Worm (Caenorhabditis elegans) whole organism, early embryonic: Measurements from ENCODE around the gene T27E7.5.

Experiments used
- F13C5.2 ChIP-seq: sonication (generic microtip); optimal IDR thresholded peaks from 2 replicates; lab custom pipeline; 2017; ENCODE audit warnings: mild to moderate bottlenecking, missing genetic modification characterization, inconsistent platforms, missing compliant biosample characterization
- aly-1 ChIP-seq: sonication (generic microtip); optimal IDR thresholded peaks from 2 replicates; lab custom pipeline; 2016; ENCODE audit warnings: missing genetic modification characterization, missing compliant biosample characterization
- ama-1 ChIP-seq: fragments of 150-350 bp; optimal IDR thresholded peaks from 2 replicates; lab custom pipeline; 2014
- ceh-13 ChIP-seq: fragments of 200-800 bp; sonication (Bioruptor generic); optimal IDR thresholded peaks from 2 replicates; lab custom pipeline; 2018; ENCODE audit warnings: mild to moderate bottlenecking, missing genetic modification characterization, missing compliant biosample characterization
- ceh-36 ChIP-seq: sonication (generic microtip); optimal IDR thresholded peaks from 2 replicates; lab custom pipeline; 2016; ENCODE audit warnings: missing genetic modification characterization, inconsistent platforms, missing compliant biosample characterization
- flt-1 ChIP-seq: fragments of 200-800 bp; sonication (Bioruptor generic); IDR thresholded peaks from 2 replicates; pipeline ENCODE4 v1.3.6; 2022; ENCODE audit warnings: missing genetic modification characterization, missing compliant biosample characterization
- hmbx-1 ChIP-seq: sonication (generic microtip); optimal IDR thresholded peaks from 2 replicates; lab custom pipeline; 2016; ENCODE audit warnings: mild to moderate bottlenecking, missing genetic modification characterization, missing compliant biosample characterization
- hnd-1 ChIP-seq: sonication (generic microtip); optimal IDR thresholded peaks from 2 replicates; lab custom pipeline; 2016; ENCODE audit warnings: missing genetic modification characterization, missing compliant biosample characterization
- pes-1 ChIP-seq: fragments of 200-800 bp; sonication (Bioruptor generic); IDR thresholded peaks from 2 replicates; pipeline ENCODE4 v1.3.6; 2022; ENCODE audit warnings: missing genetic modification reagents, missing genetic modification characterization, missing compliant biosample characterization
- scrt-1 ChIP-seq: fragments of 200-800 bp; sonication (Bioruptor generic); IDR thresholded peaks from 2 replicates; pipeline ENCODE4 v1.3.6; 2022; ENCODE audit warnings: missing genetic modification characterization, missing compliant biosample characterization
- tbx-37 ChIP-seq: fragments of 200-800 bp; sonication (Bioruptor generic); conservative IDR thresholded peaks from 2 replicates; pipeline ENCODE4 v1.3.6; 2022; ENCODE audit warnings: missing genetic modification reagents, missing genetic modification characterization, missing compliant biosample characterization
- tra-4 ChIP-seq: sonication (generic microtip); optimal IDR thresholded peaks from 2 replicates; lab custom pipeline; 2017; ENCODE audit warnings: missing genetic modification characterization, missing compliant biosample characterization

DNA sequence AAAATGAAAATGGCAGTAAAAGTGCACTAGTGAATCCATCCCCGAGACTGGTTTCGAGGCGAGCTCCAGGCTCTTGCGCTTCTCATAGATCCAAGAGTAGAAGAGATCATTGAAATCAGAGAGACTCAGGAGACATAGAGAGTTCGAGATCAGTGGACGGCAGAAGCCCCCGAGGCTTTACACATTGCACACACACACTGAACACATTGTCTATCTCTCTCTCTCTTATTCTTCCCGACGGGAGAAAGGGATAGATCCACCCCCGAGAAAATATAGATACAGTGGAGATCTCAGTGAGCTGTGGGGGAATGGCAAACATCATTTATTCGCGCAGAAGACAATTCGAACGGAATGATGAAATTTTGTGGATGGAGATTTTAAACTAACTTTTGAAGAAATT, 30.0 kb upstream of the T27E7.5 start:
- TF ChIP-seq ceh-36 (tag; lab: Kevin White, UChicago), result no peak
- TF ChIP-seq ama-1 (lab: Kevin White, UChicago), result no peak
- TF ChIP-seq tbx-37 (GFP tag; lab: Robert Waterston, UW), result no peak
- TF ChIP-seq flt-1 (GFP tag; lab: Robert Waterston, UW), result no peak
- no peak for TF ChIP-seq ceh-13 (GFP tag; lab: Kevin White, UChicago)
- no peak for TF ChIP-seq aly-1 (tag; lab: Kevin White, UChicago)
- TF ChIP-seq hnd-1 (tag; lab: Kevin White, UChicago), result no peak
- no peak for TF ChIP-seq tra-4 (tag; lab: Kevin White, UChicago)
- TF ChIP-seq hmbx-1, result no peak
- TF ChIP-seq pes-1, result no peak
- TF ChIP-seq scrt-1 (GFP tag; lab: Robert Waterston, UW), result no peak
- TF ChIP-seq F13C5.2 (tag; lab: Kevin White, UChicago), result no peak
